Fruit fly (Drosophila melanogaster) whole organism, embryonic: ENCODE data around the gene stg.

Source experiments
- B-H2 ChIP-seq: fragments of 200-800 bp; sonication (Bioruptor generic); optimal IDR thresholded peaks from 2 replicates; lab custom pipeline; 2018; ENCODE audit warnings: missing biosample characterization, mild to moderate bottlenecking, missing genetic modification characterization
- Bdp1 ChIP-seq: fragments of 200-800 bp; sonication (Bioruptor generic); optimal IDR thresholded peaks from 3 replicates; lab custom pipeline; 2016; ENCODE audit warnings: missing biosample characterization, missing genetic modification characterization
- Bgb ChIP-seq: fragments of 200-800 bp; sonication (Bioruptor generic); IDR thresholded peaks from 2 replicates; pipeline ENCODE4 v1.3.6; 2022; ENCODE audit warnings: missing biosample characterization, missing genetic modification characterization; ENCODE audit not compliant: partially characterized antibody
- CG10366 ChIP-seq: fragments of 200-800 bp; sonication (Bioruptor generic); IDR thresholded peaks from 2 replicates; pipeline ENCODE4 v1.3.6; 2022; ENCODE audit warnings: missing biosample characterization, missing genetic modification characterization
- CG11247 ChIP-seq: fragments of 200-800 bp; sonication (Bioruptor generic); IDR thresholded peaks from 2 replicates; pipeline ENCODE4 v1.3.6; 2022; ENCODE audit warnings: missing biosample characterization, missing genetic modification characterization
- CG12219 ChIP-seq: fragments of 200-800 bp; sonication (Bioruptor generic); optimal IDR thresholded peaks from 3 replicates; lab custom pipeline; 2018; ENCODE audit warnings: missing biosample characterization, mild to moderate bottlenecking, missing genetic modification characterization
- CG1233 ChIP-seq: fragments of 200-800 bp; sonication (Bioruptor generic); optimal IDR thresholded peaks from 4 replicates; lab custom pipeline; 2018; ENCODE audit warnings: missing biosample characterization, mild to moderate bottlenecking, missing genetic modification characterization
- CG12391 ChIP-seq: fragments of 200-800 bp; sonication (Bioruptor generic); optimal IDR thresholded peaks from 3 replicates; lab custom pipeline; 2018; ENCODE audit warnings: missing biosample characterization, mild to moderate bottlenecking, missing genetic modification characterization, moderate library complexity
- CG15073 ChIP-seq: fragments of 200-800 bp; sonication (Bioruptor generic); optimal IDR thresholded peaks from 2 replicates; lab custom pipeline; 2016; ENCODE audit warnings: missing biosample characterization, missing genetic modification characterization
- CG1529 ChIP-seq: fragments of 200-800 bp; sonication (Bioruptor generic); optimal IDR thresholded peaks from 3 replicates; lab custom pipeline; 2018; ENCODE audit warnings: missing biosample characterization, missing genetic modification characterization
- CG16863 ChIP-seq: fragments of 200-800 bp; sonication (Bioruptor generic); optimal IDR thresholded peaks from 3 replicates; lab custom pipeline; 2016; ENCODE audit warnings: missing biosample characterization, missing genetic modification characterization
- CG17328 ChIP-seq: fragments of 200-800 bp; sonication (Bioruptor generic); IDR thresholded peaks from 2 replicates; pipeline ENCODE4 v1.3.6; 2022; ENCODE audit warnings: missing biosample characterization, missing genetic modification characterization
- CG17361 ChIP-seq: fragments of 200-800 bp; sonication (Bioruptor generic); IDR thresholded peaks from 3 replicates; pipeline ENCODE4 v1.3.6; 2022; ENCODE audit warnings: missing biosample characterization, missing genetic modification characterization
- CG17802 ChIP-seq: fragments of 200-800 bp; sonication (Bioruptor generic); optimal IDR thresholded peaks from 2 replicates; lab custom pipeline; 2018; ENCODE audit warnings: missing biosample characterization, mild to moderate bottlenecking, missing genetic modification characterization, moderate library complexity
- CG2116 ChIP-seq: fragments of 200-800 bp; sonication (Bioruptor generic); optimal IDR thresholded peaks from 3 replicates; lab custom pipeline; 2018; ENCODE audit warnings: missing biosample characterization, mild to moderate bottlenecking, missing genetic modification characterization
- CG34224 ChIP-seq: fragments of 200-800 bp; sonication (Bioruptor generic); IDR thresholded peaks from 3 replicates; pipeline ENCODE4 v1.3.6; 2022; ENCODE audit warnings: missing biosample characterization, missing genetic modification characterization; ENCODE audit not compliant: partially characterized antibody
- CG34422 ChIP-seq: fragments of 200-800 bp; sonication (Bioruptor generic); IDR thresholded peaks from 3 replicates; pipeline ENCODE4 v1.3.6; 2022; ENCODE audit warnings: missing biosample characterization, missing genetic modification characterization
- CG4282 ChIP-seq: fragments of 200-800 bp; sonication (Bioruptor generic); optimal IDR thresholded peaks from 2 replicates; lab custom pipeline; 2016; ENCODE audit warnings: missing biosample characterization, missing genetic modification characterization
- CG4328 ChIP-seq: fragments of 200-800 bp; sonication (Bioruptor generic); optimal IDR thresholded peaks from 3 replicates; lab custom pipeline; 2017; ENCODE audit warnings: missing biosample characterization, missing genetic modification reagents, missing genetic modification characterization
- CG6854 ChIP-seq: fragments of 200-800 bp; sonication (Bioruptor generic); optimal IDR thresholded peaks from 3 replicates; lab custom pipeline; 2017; ENCODE audit warnings: missing biosample characterization, mild to moderate bottlenecking, missing genetic modification characterization
- CG7271 ChIP-seq: fragments of 200-800 bp; sonication (Bioruptor generic); optimal IDR thresholded peaks from 2 replicates; lab custom pipeline; 2018; ENCODE audit warnings: missing biosample characterization, mild to moderate bottlenecking, missing genetic modification characterization, moderate library complexity
- CG7357 ChIP-seq: fragments of 200-800 bp; sonication (Bioruptor generic); IDR thresholded peaks from 3 replicates; pipeline ENCODE4 v1.3.6; 2022; ENCODE audit warnings: missing biosample characterization, missing genetic modification characterization
- CG7745 ChIP-seq: fragments of 200-800 bp; sonication (Bioruptor generic); optimal IDR thresholded peaks from 2 replicates; lab custom pipeline; 2018; ENCODE audit warnings: missing biosample characterization, mild to moderate bottlenecking, missing genetic modification characterization, moderate library complexity
- CG7987 ChIP-seq: fragments of 200-800 bp; sonication (Bioruptor generic); optimal IDR thresholded peaks from 2 replicates; lab custom pipeline; 2018; ENCODE audit warnings: missing biosample characterization, mild to moderate bottlenecking, missing genetic modification characterization, moderate library complexity
- CG9437 ChIP-seq: fragments of 200-800 bp; sonication (Bioruptor generic); optimal IDR thresholded peaks from 2 replicates; lab custom pipeline; 2018; ENCODE audit warnings: missing biosample characterization, mild to moderate bottlenecking, missing genetic modification characterization
- CTCF ChIP-seq: fragments of 200-800 bp; sonication (Bioruptor generic); optimal IDR thresholded peaks from 2 replicates; lab custom pipeline; 2017; ENCODE audit warnings: missing biosample characterization, mild to moderate bottlenecking, missing genetic modification characterization, moderate library complexity
- CkIIα-i1 ChIP-seq: fragments of 200-800 bp; sonication (Bioruptor generic); IDR thresholded peaks from 2 replicates; pipeline ENCODE4 v1.3.6; 2022; ENCODE audit warnings: missing biosample characterization, missing genetic modification characterization
- CrebB ChIP-seq: fragments of 200-800 bp; sonication (Bioruptor generic); optimal IDR thresholded peaks from 3 replicates; lab custom pipeline; 2018; ENCODE audit warnings: missing biosample characterization, mild to moderate bottlenecking, missing genetic modification characterization
- Deaf1 ChIP-seq: fragments of 200-800 bp; optimal IDR thresholded peaks from 3 replicates; lab custom pipeline; 2019; ENCODE audit warnings: missing biosample characterization, mild to moderate bottlenecking, missing genetic modification characterization, moderate library complexity
- H2.0 ChIP-seq: fragments of 200-800 bp; sonication (Bioruptor generic); IDR thresholded peaks from 2 replicates; pipeline ENCODE4 v1.3.6; 2022; ENCODE audit warnings: missing biosample characterization, missing genetic modification characterization
- Lim3 ChIP-seq: fragments of 200-800 bp; sonication (Bioruptor generic); IDR thresholded peaks from 2 replicates; pipeline ENCODE4 v1.3.6; 2022; ENCODE audit warnings: missing biosample characterization, missing genetic modification characterization
- Max ChIP-seq: fragments of 200-800 bp; sonication (Bioruptor generic); optimal IDR thresholded peaks from 2 replicates; lab custom pipeline; 2016; ENCODE audit warnings: missing biosample characterization, mild to moderate bottlenecking, missing genetic modification characterization
- Med ChIP-seq: fragments of 200-800 bp; sonication (Bioruptor generic); peaks from one replicate; lab custom pipeline; 2016; ENCODE audit warnings: missing biosample characterization, missing genetic modification characterization, mild to moderate bottlenecking, inconsistent platforms, moderate library complexity
- NC2α ChIP-seq: fragments of 200-800 bp; sonication (Bioruptor generic); optimal IDR thresholded peaks from 2 replicates; lab custom pipeline; 2016; ENCODE audit warnings: missing biosample characterization, missing genetic modification characterization
- Poxn ChIP-seq: fragments of 200-800 bp; sonication (Bioruptor generic); IDR thresholded peaks from 2 replicates; pipeline ENCODE4 v1.3.6; 2022; ENCODE audit warnings: missing biosample characterization, missing genetic modification characterization
- btn ChIP-seq: fragments of 200-800 bp; sonication (Bioruptor generic); optimal IDR thresholded peaks from 2 replicates; lab custom pipeline; 2016; ENCODE audit warnings: missing biosample characterization, missing genetic modification characterization
- crol ChIP-seq: fragments of 200-800 bp; sonication (Bioruptor generic); IDR thresholded peaks from 2 replicates; pipeline ENCODE4 v1.3.6; 2022; ENCODE audit warnings: missing biosample characterization, missing genetic modification characterization
- dati ChIP-seq: fragments of 200-800 bp; sonication (Bioruptor generic); IDR thresholded peaks from 2 replicates; pipeline ENCODE4 v1.3.6; 2022; ENCODE audit warnings: missing biosample characterization, missing genetic modification characterization
- ewg ChIP-seq: fragments of 200-800 bp; sonication (Bioruptor generic); optimal IDR thresholded peaks from 3 replicates; lab custom pipeline; 2017; ENCODE audit warnings: mild to moderate bottlenecking, missing biosample characterization, missing genetic modification reagents, missing genetic modification characterization
- gfzf ChIP-seq: fragments of 200-800 bp; sonication (Bioruptor generic); optimal IDR thresholded peaks from 2 replicates; lab custom pipeline; 2016; ENCODE audit warnings: missing biosample characterization, mild to moderate bottlenecking, missing genetic modification characterization, moderate library complexity
- grn ChIP-seq: fragments of 200-800 bp; sonication (Bioruptor generic); optimal IDR thresholded peaks from 3 replicates; lab custom pipeline; 2017; ENCODE audit warnings: missing biosample characterization, missing genetic modification characterization
- ham ChIP-seq: fragments of 200-800 bp; sonication (Bioruptor generic); IDR thresholded peaks from 2 replicates; pipeline ENCODE4 v1.3.6; 2022; ENCODE audit warnings: missing biosample characterization, missing genetic modification characterization
- her ChIP-seq: fragments of 200-800 bp; sonication (Bioruptor generic); optimal IDR thresholded peaks from 2 replicates; lab custom pipeline; 2016; ENCODE audit warnings: missing biosample characterization, missing genetic modification characterization
- nerfin-2 ChIP-seq: fragments of 200-800 bp; sonication (Bioruptor generic); IDR thresholded peaks from 2 replicates; pipeline ENCODE4 v1.3.6; 2022; ENCODE audit warnings: missing biosample characterization, missing genetic modification characterization; ENCODE audit not compliant: partially characterized antibody
- nmo ChIP-seq: fragments of 200-800 bp; sonication (Bioruptor generic); optimal IDR thresholded peaks from 2 replicates; lab custom pipeline; 2018; ENCODE audit warnings: missing biosample characterization, mild to moderate bottlenecking, missing genetic modification characterization, moderate library complexity
- otp ChIP-seq: fragments of 200-800 bp; sonication (Bioruptor generic); IDR thresholded peaks from 3 replicates; pipeline ENCODE4, ENCODE4 v1.3.6; 2022; ENCODE audit warnings: missing biosample characterization, missing genetic modification characterization
- pita ChIP-seq: fragments of 200-800 bp; sonication (Bioruptor generic); optimal IDR thresholded peaks from 2 replicates; lab custom pipeline; 2017; ENCODE audit warnings: missing biosample characterization, mild to moderate bottlenecking, missing genetic modification characterization
- ro ChIP-seq: fragments of 200-800 bp; sonication (Bioruptor generic); IDR thresholded peaks from 2 replicates; pipeline ENCODE4 v1.3.6; 2022; ENCODE audit warnings: missing biosample characterization, missing genetic modification characterization
- sens-2 ChIP-seq: fragments of 200-800 bp; sonication (Bioruptor generic); IDR thresholded peaks from 2 replicates; pipeline ENCODE4 v1.3.6; 2022; ENCODE audit warnings: missing biosample characterization, missing genetic modification characterization
- sqz ChIP-seq: fragments of 200-800 bp; sonication (Bioruptor generic); optimal IDR thresholded peaks from 3 replicates; lab custom pipeline; 2018; ENCODE audit warnings: missing biosample characterization, mild to moderate bottlenecking, missing genetic modification characterization
- ssp ChIP-seq: fragments of 200-800 bp; sonication (Bioruptor generic); IDR thresholded peaks from 2 replicates; pipeline ENCODE4 v1.3.6; 2022; ENCODE audit warnings: missing biosample characterization, missing genetic modification characterization
- tx ChIP-seq: fragments of 200-800 bp; sonication (Bioruptor generic); optimal IDR thresholded peaks from 2 replicates; lab custom pipeline; 2016; ENCODE audit warnings: missing biosample characterization, missing genetic modification characterization

Gene stg

DNA sequence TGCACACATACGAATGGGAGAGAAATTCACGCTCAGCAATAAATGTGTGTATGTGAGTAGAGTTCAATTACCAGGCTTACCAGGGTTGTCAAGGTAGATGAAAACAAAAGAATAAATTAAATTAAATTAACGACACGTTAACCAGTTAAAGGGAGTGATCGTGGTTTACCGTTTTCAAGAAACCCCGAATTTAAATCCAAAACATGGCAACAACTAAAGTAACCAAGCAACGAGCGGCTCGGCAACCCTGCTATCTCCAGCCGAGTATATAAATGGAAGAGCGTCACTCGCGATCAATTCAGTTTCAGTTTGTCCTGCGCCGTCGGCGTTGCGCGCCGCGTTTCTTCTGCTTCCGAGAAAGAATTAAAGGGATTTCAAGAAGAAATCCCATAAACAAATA is 41.3 kb downstream of the stg start (continued):
- TF ChIP-seq sqz (peak; percentile 99), CG17802 (tag; lab: Kevin White, UChicago) (peak; percentile 92), her (peak; percentile 97), Bgb (0 out of 2 replicates have a peak, but pooled peaks have one; percentile 60), grn (GFP tag; lab: Kevin White, UChicago) (peak; percentile 94), nmo (GFP tag; lab: Kevin White, UChicago) (peak; percentile 99), CG15073 (GFP tag; lab: Kevin White, UChicago) (peak; percentile 92), btn (GFP tag; lab: Kevin White, UChicago) (peak; percentile 99), CG7745 (tag; lab: Kevin White, UChicago) (peak; percentile 98), sens-2 (GFP tag; lab: Robert Waterston, UW) (peak; percentile 100), gfzf (GFP tag; lab: Kevin White, UChicago) (peak; percentile 44), Poxn (GFP tag; lab: Robert Waterston, UW) (peak; percentile 96), nerfin-2 (GFP tag; lab: Robert Waterston, UW) (no peak), ewg (GFP tag; lab: Kevin White, UChicago) (peak; percentile 97), CrebB (tag; lab: Kevin White, UChicago) (peak; percentile 99), CG17328 (GFP tag; lab: Robert Waterston, UW) (peak; percentile 100), CG34224 (GFP tag; lab: Robert Waterston, UW) (peak; percentile 25; the same call in 1 of the 3 replicates), CG4282 (GFP tag; lab: Kevin White, UChicago) (peak; percentile 98), CkIIα-i1 (peak; percentile 97), ham (peak; percentile 95), CG12391 (peak; percentile 99), CG34422 (peak; percentile 99), CG9437 (GFP tag; lab: Kevin White, UChicago) (peak; percentile 95), Bdp1 (GFP tag; lab: Kevin White, UChicago) (peak; percentile 95), crol (GFP tag; lab: Robert Waterston, UW) (peak; percentile 87), Max (GFP tag; lab: Kevin White, UChicago) (peak; percentile 99), CG7271 (tag; lab: Kevin White, UChicago) (peak; percentile 100), Lim3 (GFP tag; lab: Robert Waterston, UW) (peak; percentile 97), CG1233 (peak; percentile 99), ssp (GFP tag; lab: Robert Waterston, UW) (peak; percentile 94), CG10366 (GFP tag; lab: Robert Waterston, UW) (peak; percentile 99), CG2116 (GFP tag; lab: Kevin White, UChicago) (peak; percentile 89), CG12219 (peak; percentile 99), dati (GFP tag; lab: Robert Waterston, UW) (peak; percentile 98), NC2α (peak; percentile 99), CG7987 (GFP tag; lab: Kevin White, UChicago) (peak; percentile 99), CG17361 (GFP tag; lab: Robert Waterston, UW) (peak; percentile 98), CG7357 (GFP tag; lab: Robert Waterston, UW) (peak; percentile 91), CG11247 (GFP tag; lab: Robert Waterston, UW) (peak; percentile 99), H2.0 (GFP tag; lab: Robert Waterston, UW) (peak; percentile 99), otp (GFP tag; lab: Robert Waterston, UW) (peak; percentile 100), CG1529 (GFP tag; lab: Kevin White, UChicago) (peak; percentile 99), CG4328 (GFP tag; lab: Kevin White, UChicago) (peak; percentile 99), ro (GFP tag; lab: Robert Waterston, UW) (peak; percentile 97), tx (GFP tag; lab: Kevin White, UChicago) (peak; percentile 98), CTCF (peak; percentile 78), CG6854 (peak; percentile 99), B-H2 (GFP tag; lab: Kevin White, UChicago) (peak; percentile 99), Deaf1 (tag; lab: Kevin White, UChicago) (peak; percentile 89), CG16863 (GFP tag; lab: Kevin White, UChicago) (peak; percentile 99), Med (peak; percentile 100), pita (GFP tag; lab: Kevin White, UChicago) (no peak)
